Fruit fly (Drosophila melanogaster) whole organism, embryonic: Measurements from ENCODE around the gene MED27.

Experiments used
- CG10274 ChIP-seq: fragments of 200-800 bp; sonication (Bioruptor generic); optimal IDR thresholded peaks from 3 replicates; lab custom pipeline; 2017; ENCODE audit warnings: missing biosample characterization, mild to moderate bottlenecking, missing genetic modification characterization
- CG11085 ChIP-seq: fragments of 200-800 bp; sonication (Bioruptor generic); IDR thresholded peaks from 2 replicates; pipeline ENCODE4 v1.3.6; 2022; ENCODE audit warnings: missing biosample characterization, missing genetic modification characterization
- CG11504 ChIP-seq: fragments of 200-800 bp; sonication (Bioruptor generic); optimal IDR thresholded peaks from 3 replicates; lab custom pipeline; 2019; ENCODE audit warnings: missing biosample characterization, mild to moderate bottlenecking, missing genetic modification characterization, moderate library complexity
- CG1233 ChIP-seq: fragments of 200-800 bp; sonication (Bioruptor generic); optimal IDR thresholded peaks from 4 replicates; lab custom pipeline; 2018; ENCODE audit warnings: missing biosample characterization, mild to moderate bottlenecking, missing genetic modification characterization
- CG12744 ChIP-seq: fragments of 200-800 bp; sonication (Bioruptor generic); optimal IDR thresholded peaks from 2 replicates; lab custom pipeline; 2016; ENCODE audit warnings: missing biosample characterization, missing genetic modification characterization
- CG12942 ChIP-seq: fragments of 200-800 bp; sonication (Bioruptor generic); optimal IDR thresholded peaks from 3 replicates; lab custom pipeline; 2016; ENCODE audit warnings: missing biosample characterization, missing genetic modification characterization
- CG13296 ChIP-seq: fragments of 200-800 bp; sonication (Bioruptor generic); optimal IDR thresholded peaks from 3 replicates; lab custom pipeline; 2018; ENCODE audit warnings: missing biosample characterization, mild to moderate bottlenecking, missing genetic modification characterization
- CG13624 ChIP-seq: fragments of 200-800 bp; sonication (Bioruptor generic); optimal IDR thresholded peaks from 2 replicates; lab custom pipeline; 2016; ENCODE audit warnings: missing biosample characterization, missing genetic modification characterization
- CG14667 ChIP-seq: fragments of 200-800 bp; sonication (Bioruptor generic); IDR thresholded peaks from 2 replicates; pipeline ENCODE4 v1.3.6; 2022; ENCODE audit warnings: missing biosample characterization, missing genetic modification characterization
- CG16813 ChIP-seq: fragments of 200-800 bp; sonication (Bioruptor generic); IDR thresholded peaks from 3 replicates; pipeline ENCODE4 v1.3.6; 2022; ENCODE audit warnings: missing biosample characterization, missing genetic modification characterization; ENCODE audit not compliant: partially characterized antibody
- CG17361 ChIP-seq: fragments of 200-800 bp; sonication (Bioruptor generic); IDR thresholded peaks from 3 replicates; pipeline ENCODE4 v1.3.6; 2022; ENCODE audit warnings: missing biosample characterization, missing genetic modification characterization
- CG17802 ChIP-seq: fragments of 200-800 bp; sonication (Bioruptor generic); optimal IDR thresholded peaks from 2 replicates; lab custom pipeline; 2018; ENCODE audit warnings: missing biosample characterization, mild to moderate bottlenecking, missing genetic modification characterization, moderate library complexity
- CG2199 ChIP-seq: fragments of 200-800 bp; sonication (Bioruptor generic); IDR thresholded peaks from 3 replicates; pipeline ENCODE4 v1.3.6; 2022; ENCODE audit warnings: missing biosample characterization, missing genetic modification characterization
- CG31224 ChIP-seq: fragments of 200-800 bp; sonication (Bioruptor generic); IDR thresholded peaks from 2 replicates; pipeline ENCODE4 v1.3.6; 2022; ENCODE audit warnings: missing biosample characterization, missing genetic modification characterization
- CG32532 ChIP-seq: fragments of 200-800 bp; sonication (Bioruptor generic); IDR thresholded peaks from 2 replicates; pipeline ENCODE4 v1.3.6; 2022; ENCODE audit warnings: missing biosample characterization, missing genetic modification characterization
- CG32772 ChIP-seq: fragments of 200-800 bp; sonication (Bioruptor generic); IDR thresholded peaks from 2 replicates; pipeline ENCODE4 v1.3.6; 2022; ENCODE audit warnings: missing biosample characterization, missing genetic modification characterization
- CG33557 ChIP-seq: fragments of 200-800 bp; sonication (Bioruptor generic); optimal IDR thresholded peaks from 2 replicates; lab custom pipeline; 2019; ENCODE audit warnings: missing biosample characterization, mild to moderate bottlenecking, missing genetic modification characterization, moderate library complexity
- CG34376 ChIP-seq: fragments of 200-800 bp; sonication (Bioruptor generic); optimal IDR thresholded peaks from 2 replicates; lab custom pipeline; 2018; ENCODE audit warnings: missing biosample characterization, mild to moderate bottlenecking, missing genetic modification characterization
- CG7987 ChIP-seq: fragments of 200-800 bp; sonication (Bioruptor generic); optimal IDR thresholded peaks from 2 replicates; lab custom pipeline; 2018; ENCODE audit warnings: missing biosample characterization, mild to moderate bottlenecking, missing genetic modification characterization, moderate library complexity
- CG8765 ChIP-seq: fragments of 200-800 bp; sonication (Bioruptor generic); IDR thresholded peaks from 2 replicates; pipeline ENCODE4 v1.3.6; 2022; ENCODE audit warnings: missing biosample characterization, missing genetic modification characterization
- D19A ChIP-seq: fragments of 200-800 bp; optimal IDR thresholded peaks from 3 replicates; lab custom pipeline; 2019; ENCODE audit warnings: missing biosample characterization, mild to moderate bottlenecking, missing genetic modification characterization, moderate library complexity
- D19B ChIP-seq: fragments of 200-800 bp; sonication (Bioruptor generic); optimal IDR thresholded peaks from 2 replicates; lab custom pipeline; 2017; ENCODE audit warnings: missing biosample characterization, mild to moderate bottlenecking, missing genetic modification characterization
- Dip3 ChIP-seq: fragments of 200-800 bp; sonication (Bioruptor generic); optimal IDR thresholded peaks from 3 replicates; lab custom pipeline; 2016; ENCODE audit warnings: missing biosample characterization, missing genetic modification characterization
- Dll ChIP-seq: fragments of 200-800 bp; sonication (Bioruptor generic); IDR thresholded peaks from 4 replicates; pipeline ENCODE4 v1.3.6; 2022; ENCODE audit warnings: missing biosample characterization, missing genetic modification characterization; ENCODE audit not compliant: partially characterized antibody
- Ets65A ChIP-seq: fragments of 200-800 bp; sonication (Bioruptor generic); peaks from one replicate; lab custom pipeline; 2016; ENCODE audit warnings: missing biosample characterization, missing genetic modification characterization
- Gsc ChIP-seq: fragments of 200-800 bp; sonication (Bioruptor generic); IDR thresholded peaks from 2 replicates; pipeline ENCODE4 v1.3.6; 2022; ENCODE audit warnings: missing biosample characterization, missing genetic modification characterization
- Hey ChIP-seq: fragments of 200-800 bp; sonication (Bioruptor generic); optimal IDR thresholded peaks from 3 replicates; lab custom pipeline; 2018; ENCODE audit warnings: missing biosample characterization, mild to moderate bottlenecking, missing genetic modification characterization
- MBD-R2 ChIP-seq: fragments of 200-800 bp; sonication (Bioruptor generic); IDR thresholded peaks from 2 replicates; pipeline ENCODE4 v1.3.6; 2022; ENCODE audit warnings: missing biosample characterization, missing genetic modification characterization
- Mes4 ChIP-seq: fragments of 200-800 bp; sonication (Bioruptor generic); optimal IDR thresholded peaks from 2 replicates; lab custom pipeline; 2016; ENCODE audit warnings: missing biosample characterization, missing genetic modification characterization
- NK7.1 ChIP-seq: fragments of 200-800 bp; sonication (Bioruptor generic); optimal IDR thresholded peaks from 3 replicates; lab custom pipeline; 2016; ENCODE audit warnings: missing biosample characterization, missing genetic modification characterization
- Sox102F ChIP-seq: fragments of 200-800 bp; sonication (Bioruptor generic); optimal IDR thresholded peaks from 2 replicates; lab custom pipeline; 2018; ENCODE audit warnings: missing biosample characterization, mild to moderate bottlenecking, missing genetic modification characterization, moderate library complexity
- Vsx1 ChIP-seq: fragments of 200-800 bp; sonication (Bioruptor generic); optimal IDR thresholded peaks from 2 replicates; lab custom pipeline; 2017; ENCODE audit warnings: missing biosample characterization, mild to moderate bottlenecking, missing genetic modification characterization, missing genetic modification reagents
- YL-1 ChIP-seq: fragments of 200-800 bp; sonication (Bioruptor generic); optimal IDR thresholded peaks from 3 replicates; lab custom pipeline; 2017; ENCODE audit warnings: missing biosample characterization, mild to moderate bottlenecking, missing genetic modification characterization
- bsh ChIP-seq, 2 experiments: fragments of 200-800 bp; sonication (Bioruptor generic); optimal IDR thresholded peaks; 2 replicates each; lab custom pipeline; 2017 to 2018; ENCODE audit warnings: mild to moderate bottlenecking in 2 of 2, missing biosample characterization in 2 of 2, missing genetic modification characterization in 2 of 2, moderate library complexity in 1 of 2
- caup ChIP-seq: fragments of 200-800 bp; sonication (Bioruptor generic); optimal IDR thresholded peaks from 3 replicates; lab custom pipeline; 2017; ENCODE audit warnings: missing biosample characterization, mild to moderate bottlenecking, missing genetic modification characterization, moderate library complexity; ENCODE audit not compliant: severe bottlenecking
- chm ChIP-seq: fragments of 200-800 bp; sonication (Bioruptor generic); IDR thresholded peaks from 2 replicates; pipeline ENCODE4 v1.3.6; 2022; ENCODE audit warnings: missing biosample characterization, missing genetic modification characterization
- crc ChIP-seq: fragments of 200-800 bp; sonication (Bioruptor generic); optimal IDR thresholded peaks from 2 replicates; lab custom pipeline; 2016; ENCODE audit warnings: missing biosample characterization, missing genetic modification characterization
- gsb ChIP-seq: fragments of 200-800 bp; sonication (Bioruptor generic); IDR thresholded peaks from 2 replicates; pipeline ENCODE4 v1.3.6; 2022; ENCODE audit warnings: missing biosample characterization, missing genetic modification characterization
- hkb ChIP-seq, 2 experiments: fragments of 200-800 bp in 1 of 2; fragments of >200 bp in 1 of 2; sonication (Bioruptor generic) in 1 of 2; IDR thresholded peaks in 1 of 2; optimal IDR thresholded peaks in 1 of 2; 2 replicates each; pipeline versions ENCODE4 v1.3.6 to Lab custom; 2017 to 2022; ENCODE audit warnings: missing biosample characterization in 1 of 2, missing genetic modification characterization in 1 of 2
- peb ChIP-seq: fragments of 200-800 bp; sonication (Bioruptor generic); IDR thresholded peaks from 2 replicates; pipeline ENCODE4 v1.3.6; 2022; ENCODE audit warnings: missing biosample characterization, missing genetic modification characterization
- pros ChIP-seq: fragments of 200-800 bp; sonication (Bioruptor generic); optimal IDR thresholded peaks from 3 replicates; lab custom pipeline; 2019; ENCODE audit warnings: missing biosample characterization, mild to moderate bottlenecking, missing genetic modification characterization, moderate library complexity
- sd ChIP-seq: fragments of 200-800 bp; sonication (Bioruptor generic); optimal IDR thresholded peaks from 3 replicates; lab custom pipeline; 2018; ENCODE audit warnings: missing biosample characterization, mild to moderate bottlenecking, missing genetic modification characterization, moderate library complexity
- sens-2 ChIP-seq: fragments of 200-800 bp; sonication (Bioruptor generic); IDR thresholded peaks from 2 replicates; pipeline ENCODE4 v1.3.6; 2022; ENCODE audit warnings: missing biosample characterization, missing genetic modification characterization
- slp2 ChIP-seq: fragments of 200-800 bp; sonication (Bioruptor generic); optimal IDR thresholded peaks from 2 replicates; lab custom pipeline; 2016; ENCODE audit warnings: missing biosample characterization, missing genetic modification characterization
- sob ChIP-seq: fragments of 200-800 bp; sonication (Bioruptor generic); IDR thresholded peaks from 2 replicates; pipeline ENCODE4 v1.3.6; 2022; ENCODE audit warnings: missing biosample characterization, missing genetic modification characterization
- sug ChIP-seq: fragments of 200-800 bp; optimal IDR thresholded peaks from 2 replicates; lab custom pipeline; 2019; ENCODE audit warnings: missing biosample characterization, mild to moderate bottlenecking, missing genetic modification characterization, moderate library complexity
- toy ChIP-seq: fragments of 200-800 bp; sonication (Bioruptor generic); IDR thresholded peaks from 2 replicates; pipeline ENCODE4 v1.3.6; 2022; ENCODE audit warnings: missing biosample characterization, missing genetic modification characterization
- zf30C ChIP-seq: fragments of 200-800 bp; sonication (Bioruptor generic); optimal IDR thresholded peaks from 3 replicates; lab custom pipeline; 2018; ENCODE audit warnings: missing biosample characterization, mild to moderate bottlenecking, missing genetic modification characterization
- zfh2 ChIP-seq: fragments of 200-800 bp; sonication (Bioruptor generic); optimal IDR thresholded peaks from 2 replicates; lab custom pipeline; 2016; ENCODE audit warnings: missing biosample characterization, missing genetic modification characterization

Gene MED27

DNA sequence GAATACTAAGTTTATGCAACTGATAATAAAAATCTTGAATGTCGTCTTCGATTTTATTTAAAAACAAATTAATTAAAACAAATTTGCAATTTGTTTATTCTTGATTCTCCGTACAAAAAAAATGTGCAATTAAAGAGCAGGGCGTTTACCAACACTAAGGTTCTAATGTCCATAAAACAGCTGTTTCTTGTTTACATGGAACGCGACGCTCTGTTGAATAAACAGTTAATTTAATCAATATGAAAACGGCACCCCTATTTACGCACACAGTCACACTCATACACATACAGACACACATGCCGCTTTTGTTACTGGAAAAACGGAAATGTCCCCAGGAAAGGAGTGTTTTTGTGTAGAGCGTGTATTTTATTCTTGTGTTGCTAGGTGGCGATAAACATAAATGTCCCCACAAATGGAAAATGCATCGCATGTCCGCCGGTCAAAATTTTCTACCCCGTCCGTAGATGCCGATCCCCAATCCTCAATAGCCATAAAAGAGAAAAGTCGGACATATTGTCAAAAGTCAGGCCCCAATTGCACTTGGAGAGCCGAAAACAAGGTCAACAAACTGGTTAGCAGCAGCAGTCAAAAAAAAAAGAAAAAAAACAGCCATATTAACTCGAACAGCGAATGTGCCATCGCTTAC, 31.8 kb upstream of the MED27 start:
- TF ChIP-seq CG14667 (GFP tag; lab: Robert Waterston, UW) (no peak), sens-2 (GFP tag; lab: Robert Waterston, UW) (no peak), crc (GFP tag; lab: Kevin White, UChicago) (peak; percentile 50), Sox102F (peak; percentile 61), CG34376 (GFP tag; lab: Kevin White, UChicago) (peak; percentile 86), peb (GFP tag; lab: Robert Waterston, UW) (no peak), CG11085 (no peak), Vsx1 (peak; percentile 88), CG17361 (GFP tag; lab: Robert Waterston, UW) (no peak), hkb (optimal IDR thresholded peaks at IDR 0.05; lab: Kevin White, UChicago) (no peak), hkb (GFP tag; IDR thresholded peaks at IDR 0.05; lab: Robert Waterston, UW) (no peak), toy (GFP tag; lab: Robert Waterston, UW) (no peak), CG17802 (tag; lab: Kevin White, UChicago) (no peak), slp2 (GFP tag; lab: Kevin White, UChicago) (peak; percentile 58), YL-1 (GFP tag; lab: Kevin White, UChicago) (peak; percentile 77), sug (tag; lab: Kevin White, UChicago) (peak; percentile 57), CG7987 (GFP tag; lab: Kevin White, UChicago) (peak; percentile 90), Hey (tag; lab: Kevin White, UChicago) (peak; percentile 81), CG32772 (GFP tag; lab: Robert Waterston, UW) (no peak), zf30C (peak; percentile 44), Ets65A (GFP tag; lab: Kevin White, UChicago) (no peak), NK7.1 (GFP tag; lab: Kevin White, UChicago) (peak; percentile 75), bsh (GFP tag; optimal IDR thresholded peaks at IDR 0.05; lab: Kevin White, UChicago) (peak; percentile 11 to 82), Dip3 (GFP tag; lab: Kevin White, UChicago) (no peak), CG12942 (peak; percentile 81), CG32532 (GFP tag; lab: Robert Waterston, UW) (no peak), CG11504 (peak; percentile 72), CG8765 (GFP tag; lab: Robert Waterston, UW) (no peak), CG13624 (GFP tag; lab: Kevin White, UChicago) (peak; percentile 28), Gsc (GFP tag; lab: Robert Waterston, UW) (no peak), CG33557 (GFP tag; lab: Kevin White, UChicago) (peak; percentile 90), D19B (GFP tag; lab: Kevin White, UChicago) (no peak), chm (GFP tag; lab: Robert Waterston, UW) (no peak), Mes4 (GFP tag; lab: Kevin White, UChicago) (peak; percentile 69), CG16813 (no peak), sob (GFP tag; lab: Robert Waterston, UW) (no peak), pros (peak; percentile 59), MBD-R2 (no peak), zfh2 (no peak), sd (tag; lab: Kevin White, UChicago) (peak; percentile 48), CG13296 (GFP tag; lab: Kevin White, UChicago) (peak; percentile 84), D19A (tag; lab: Kevin White, UChicago) (peak; percentile 62), CG1233 (peak; percentile 92), CG10274 (GFP tag; lab: Kevin White, UChicago) (peak; percentile 11), gsb (no peak), caup (GFP tag; lab: Kevin White, UChicago) (peak; percentile 88), CG12744 (peak; percentile 15), Dll (no peak), CG2199 (GFP tag; lab: Robert Waterston, UW) (no peak), CG31224 (GFP tag; lab: Robert Waterston, UW) (no peak)
